Fruit fly (Drosophila melanogaster): Measurements from ENCODE around the gene Ndc80.

DNA sequence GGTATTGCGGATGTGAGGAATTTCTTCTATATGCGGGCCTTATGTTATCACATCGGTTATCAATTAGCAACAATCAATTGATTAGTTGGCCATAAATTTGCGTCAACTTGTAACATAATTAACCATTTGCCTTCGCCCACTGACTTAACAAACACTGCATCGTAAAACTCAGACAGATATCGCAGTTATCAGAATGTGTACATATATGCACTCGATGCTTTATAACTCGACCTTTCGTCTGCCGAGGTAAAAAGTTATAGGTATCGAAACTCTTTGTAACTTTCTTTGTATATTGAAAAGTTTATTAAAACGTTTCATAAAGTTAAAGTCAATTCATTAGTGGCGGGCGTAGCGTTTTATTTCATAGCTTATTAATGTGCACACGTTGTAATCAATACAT lies 48.8 kb downstream of the Ndc80 start:
- no peak for TF ChIP-seq CG8478 (optimal IDR thresholded peaks at IDR 0.05)
- TF ChIP-seq CTCF (optimal IDR thresholded peaks at IDR 0.05) = no peak

Measured in S2 (cell line).